Worm (Caenorhabditis elegans) whole organism, mixed stage, embryonic: Measurements from ENCODE around the gene best-12.

Source experiments
- M03D4.4 ChIP-seq: sonication (generic microtip); optimal IDR thresholded peaks from 2 replicates; lab custom pipeline; 2017; ENCODE audit warnings: mild to moderate bottlenecking, missing genetic modification characterization, missing compliant biosample characterization
- bed-3 ChIP-seq: fragments of 200-800 bp; sonication (Bioruptor generic); optimal IDR thresholded peaks from 3 replicates; lab custom pipeline; 2018; ENCODE audit warnings: mild to moderate bottlenecking, missing genetic modification characterization, moderate library complexity, missing compliant biosample characterization
- blmp-1 ChIP-seq: fragments of 150-350 bp; optimal IDR thresholded peaks from 2 replicates; lab custom pipeline; 2014; ENCODE audit warnings: missing biosample characterization, missing genetic modification characterization
- ceh-39 ChIP-seq: fragments of 150-350 bp; optimal IDR thresholded peaks from 2 replicates; lab custom pipeline; 2014; ENCODE audit warnings: missing biosample characterization, missing genetic modification characterization
- ceh-43 ChIP-seq: fragments of 200-800 bp; sonication (Bioruptor generic); optimal IDR thresholded peaks from 2 replicates; lab custom pipeline; 2018; ENCODE audit warnings: mild to moderate bottlenecking, missing genetic modification characterization, moderate library complexity, missing compliant biosample characterization
- ceh-83 ChIP-seq: fragments of 200-800 bp; sonication (Bioruptor generic); optimal IDR thresholded peaks from 2 replicates; lab custom pipeline; 2018; ENCODE audit warnings: mild to moderate bottlenecking, missing genetic modification characterization, missing compliant biosample characterization
- ces-1 ChIP-seq: fragments of 150-350 bp; optimal IDR thresholded peaks from 2 replicates; lab custom pipeline; 2014; ENCODE audit warnings: missing biosample characterization, missing genetic modification reagents, missing genetic modification characterization
- cnd-1 ChIP-seq: fragments of 200-800 bp; sonication (Bioruptor generic); optimal IDR thresholded peaks from 2 replicates; lab custom pipeline; 2018; ENCODE audit warnings: mild to moderate bottlenecking, missing genetic modification characterization, missing compliant biosample characterization
- drap-1 ChIP-seq: fragments of 200-800 bp; sonication (Bioruptor generic); optimal IDR thresholded peaks from 3 replicates; lab custom pipeline; 2018; ENCODE audit warnings: mild to moderate bottlenecking, missing genetic modification characterization, missing compliant biosample characterization
- elt-1 ChIP-seq: sonication (generic microtip); optimal IDR thresholded peaks from 2 replicates; lab custom pipeline; 2017; ENCODE audit warnings: missing genetic modification characterization, mild to moderate bottlenecking, missing compliant biosample characterization, antibody characterized with exemption, moderate library complexity, borderline replicate concordance; ENCODE audit not compliant: insufficient read depth
- elt-3 ChIP-seq: fragments of 150-350 bp; optimal IDR thresholded peaks from 2 replicates; lab custom pipeline; 2014; ENCODE audit warnings: missing biosample characterization, missing genetic modification characterization
- flh-1 ChIP-seq: fragments of 200-800 bp; sonication (Bioruptor generic); optimal IDR thresholded peaks from 2 replicates; lab custom pipeline; 2018; ENCODE audit warnings: mild to moderate bottlenecking, missing genetic modification characterization, moderate library complexity, missing compliant biosample characterization
- ham-2 ChIP-seq: fragments of 200-800 bp; sonication (Bioruptor generic); optimal IDR thresholded peaks from 2 replicates; lab custom pipeline; 2018; ENCODE audit warnings: mild to moderate bottlenecking, missing genetic modification characterization, missing compliant biosample characterization
- lin-13 ChIP-seq: fragments of 150-350 bp; optimal IDR thresholded peaks from 2 replicates; lab custom pipeline; 2014; ENCODE audit warnings: missing biosample characterization, missing genetic modification characterization
- lin-32 ChIP-seq: fragments of 200-800 bp; sonication (Bioruptor generic); optimal IDR thresholded peaks from 2 replicates; lab custom pipeline; 2018; ENCODE audit warnings: mild to moderate bottlenecking, missing genetic modification characterization, missing compliant biosample characterization
- lsy-2 ChIP-seq: fragments of 150-350 bp; optimal IDR thresholded peaks from 2 replicates; lab custom pipeline; 2014; ENCODE audit warnings: missing biosample characterization, missing genetic modification characterization
- mab-5 ChIP-seq: fragments of 150-350 bp; optimal IDR thresholded peaks from 2 replicates; lab custom pipeline; 2014; ENCODE audit warnings: missing biosample characterization, missing genetic modification characterization
- mep-1 ChIP-seq: fragments of 150-350 bp; optimal IDR thresholded peaks from 2 replicates; lab custom pipeline; 2017; ENCODE audit warnings: missing biosample characterization, missing genetic modification reagents, missing genetic modification characterization, inconsistent platforms
- mls-2 ChIP-seq: sonication (generic microtip); optimal IDR thresholded peaks from 2 replicates; lab custom pipeline; 2016; ENCODE audit warnings: mild to moderate bottlenecking, missing genetic modification characterization, moderate library complexity, missing compliant biosample characterization
- nhr-12 ChIP-seq: fragments of 150-350 bp; optimal IDR thresholded peaks from 2 replicates; lab custom pipeline; 2014; ENCODE audit warnings: missing biosample characterization, missing genetic modification characterization
- nhr-28 ChIP-seq: fragments of 150-350 bp; optimal IDR thresholded peaks from 2 replicates; lab custom pipeline; 2014; ENCODE audit warnings: missing biosample characterization, missing genetic modification characterization
- nhr-76 ChIP-seq: sonication (generic microtip); optimal IDR thresholded peaks from 2 replicates; lab custom pipeline; 2017; ENCODE audit warnings: missing biosample characterization, missing genetic modification characterization
- pha-4 ChIP-seq: fragments of 150-350 bp; optimal IDR thresholded peaks from 2 replicates; lab custom pipeline; 2018; ENCODE audit warnings: missing biosample characterization, missing genetic modification reagents, missing genetic modification characterization
- sem-2 ChIP-seq: fragments of 200-800 bp; sonication (Bioruptor generic); optimal IDR thresholded peaks from 2 replicates; lab custom pipeline; 2018; ENCODE audit warnings: mild to moderate bottlenecking, missing genetic modification characterization, missing compliant biosample characterization
- snpc-4 ChIP-seq: fragments of 150-350 bp; optimal IDR thresholded peaks from 2 replicates; lab custom pipeline; 2014; ENCODE audit warnings: missing biosample characterization, missing genetic modification characterization
- sptf-1 ChIP-seq: sonication (generic microtip); optimal IDR thresholded peaks from 2 replicates; lab custom pipeline; 2017; ENCODE audit warnings: mild to moderate bottlenecking, missing genetic modification characterization, moderate library complexity, missing compliant biosample characterization
- tbx-8 ChIP-seq: fragments of 200-800 bp; sonication (Bioruptor generic); optimal IDR thresholded peaks from 2 replicates; lab custom pipeline; 2018; ENCODE audit warnings: mild to moderate bottlenecking, missing genetic modification characterization, moderate library complexity, missing compliant biosample characterization
- unc-120 ChIP-seq: sonication (generic microtip); optimal IDR thresholded peaks from 2 replicates; lab custom pipeline; 2017; ENCODE audit warnings: missing genetic modification characterization, missing compliant biosample characterization; ENCODE audit not compliant: poor library complexity, severe bottlenecking
- unc-39 ChIP-seq: fragments of 150-350 bp; optimal IDR thresholded peaks from 2 replicates; lab custom pipeline; 2014; ENCODE audit warnings: missing biosample characterization, missing genetic modification characterization
- unc-62 ChIP-seq: fragments of 150-350 bp; optimal IDR thresholded peaks from 2 replicates; lab custom pipeline; 2014; ENCODE audit warnings: missing biosample characterization, missing genetic modification reagents, missing genetic modification characterization
- zip-8 ChIP-seq: fragments of 150-350 bp; optimal IDR thresholded peaks from 2 replicates; lab custom pipeline; 2014; ENCODE audit warnings: missing biosample characterization, missing genetic modification characterization
- ztf-11 ChIP-seq: fragments of 150-350 bp; optimal IDR thresholded peaks from 2 replicates; lab custom pipeline; 2014; ENCODE audit warnings: missing biosample characterization, missing genetic modification characterization

The best-12 gene

ce11 chrV:16043686-16044085 lies 5.6 kb upstream of the best-12 start:
- TF ChIP-seq flh-1 (GFP tag; lab: Kevin White, UChicago) = no peak
- TF ChIP-seq pha-4 (tag; lab: Kevin White, UChicago) = no peak
- no peak for TF ChIP-seq elt-3
- no peak for TF ChIP-seq blmp-1 (tag; lab: Kevin White, UChicago)
- TF ChIP-seq unc-62 = no peak
- no peak for TF ChIP-seq nhr-12 (tag; lab: Kevin White, UChicago)
- no peak for TF ChIP-seq unc-120 (tag; lab: Kevin White, UChicago)
- no peak for TF ChIP-seq nhr-76 (tag; lab: Kevin White, UChicago)
- TF ChIP-seq ceh-83 (GFP tag; lab: Kevin White, UChicago) = no peak
- no peak for TF ChIP-seq bed-3 (GFP tag; lab: Kevin White, UChicago)
- TF ChIP-seq cnd-1 (tag; lab: Kevin White, UChicago) = no peak
- TF ChIP-seq unc-39 = no peak
- TF ChIP-seq, all 35 proteins: peak for 0

DNA sequence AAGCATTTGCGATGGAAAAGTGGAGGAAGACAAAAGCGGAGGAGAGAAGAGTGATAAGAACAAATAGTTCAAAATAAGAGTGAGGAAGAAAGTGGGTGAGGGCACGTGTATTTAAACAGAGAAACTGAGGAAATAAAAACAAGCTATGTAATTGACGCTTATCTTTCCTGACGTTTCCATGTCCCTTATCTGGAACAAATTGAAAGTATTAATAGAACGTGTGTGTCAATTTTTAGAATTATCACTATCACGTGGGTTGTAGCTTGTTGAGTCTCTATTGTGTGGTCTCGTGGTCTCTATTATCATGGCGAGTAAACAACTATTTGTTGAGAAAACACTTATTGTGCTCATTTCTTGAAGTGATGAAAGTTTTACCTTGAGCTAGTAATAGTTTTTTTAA lies 3.4 kb upstream of the best-12 start, which contains the start of gene T10C6.15:
Gene T10C6.15 (minus strand): TSS at position 104 of the 400 bp plus-strand sequence.
- TF ChIP-seq mab-5 (tag; lab: Kevin White, UChicago) (no peak), ces-1 (GFP tag; lab: Kevin White, UChicago) (no peak), flh-1 (GFP tag; lab: Kevin White, UChicago) (no peak), unc-120 (tag; lab: Kevin White, UChicago) (no peak), unc-62 (no peak)
- TF ChIP-seq, all 35 proteins: peak for 0

- TF ChIP-seq mep-1 (tag; lab: Kevin White, UChicago) (no peak), snpc-4 (tag; lab: Kevin White, UChicago) (no peak), nhr-12 (tag; lab: Kevin White, UChicago) (no peak), lsy-2 (tag; lab: Kevin White, UChicago) (no peak), lin-32 (GFP tag; lab: Kevin White, UChicago) (no peak), ceh-43 (GFP tag; lab: Kevin White, UChicago) (no peak)
Measured at ce11 chrV:16046573-16046972, 2.7 kb upstream of the best-12 start, which contains the start of gene ZK285.2. TSS of gene ZK285.2 (plus strand) at chrV:16046873.

ce11 chrV:16047052-16047451 lies 2.2 kb upstream of the best-12 start:
- TF ChIP-seq nhr-12 (tag; lab: Kevin White, UChicago) = no peak
- no peak for TF ChIP-seq flh-1 (GFP tag; lab: Kevin White, UChicago)
- no peak for TF ChIP-seq sptf-1 (tag; lab: Kevin White, UChicago)
- no peak for TF ChIP-seq zip-8 (tag; lab: Kevin White, UChicago)
- no peak for TF ChIP-seq drap-1 (GFP tag; lab: Kevin White, UChicago)
- TF ChIP-seq elt-1 (tag; lab: Kevin White, UChicago) = no peak
- no peak for TF ChIP-seq ceh-39 (tag; lab: Kevin White, UChicago)
- no peak for TF ChIP-seq bed-3 (GFP tag; lab: Kevin White, UChicago)
- TF ChIP-seq lin-13 = no peak
- TF ChIP-seq M03D4.4 (tag; lab: Kevin White, UChicago) = no peak
- no peak for TF ChIP-seq unc-39
- TF ChIP-seq snpc-4 (tag; lab: Kevin White, UChicago) = no peak
- TF ChIP-seq nhr-28 (tag; lab: Kevin White, UChicago) = no peak
- TF ChIP-seq pha-4 (tag; lab: Kevin White, UChicago) = no peak

DNA sequence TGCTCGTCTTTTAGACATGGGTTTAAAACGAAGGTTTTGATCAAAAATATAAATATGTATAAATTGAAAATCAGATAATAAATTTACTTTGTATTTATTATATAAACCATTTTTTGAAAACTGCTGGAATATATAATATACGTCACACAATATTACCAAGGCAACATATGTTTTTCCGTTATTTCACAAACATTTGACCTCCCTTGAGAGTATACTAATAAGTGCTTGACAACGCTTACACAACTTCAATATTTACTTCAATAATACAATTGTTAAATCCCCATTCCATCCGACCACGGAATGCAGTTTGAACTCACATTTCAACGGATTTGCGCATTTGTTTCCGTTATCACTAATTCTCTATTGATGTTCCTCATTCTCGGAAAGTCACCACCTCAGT lies 1.8 kb upstream of the best-12 start, which contains the start of gene str-198:
Gene str-198 (plus strand): TSS at position 301 of the 400 bp plus-strand sequence.
- TF ChIP-seq tbx-8 (no peak), cnd-1 (tag; lab: Kevin White, UChicago) (no peak), mls-2 (tag; lab: Kevin White, UChicago) (no peak), snpc-4 (tag; lab: Kevin White, UChicago) (no peak), lsy-2 (tag; lab: Kevin White, UChicago) (no peak), ztf-11 (tag; lab: Kevin White, UChicago) (no peak), lin-13 (no peak), flh-1 (GFP tag; lab: Kevin White, UChicago) (no peak), ham-2 (GFP tag; lab: Kevin White, UChicago) (no peak), zip-8 (tag; lab: Kevin White, UChicago) (no peak), elt-1 (tag; lab: Kevin White, UChicago) (no peak), drap-1 (GFP tag; lab: Kevin White, UChicago) (no peak), sem-2 (no peak), M03D4.4 (tag; lab: Kevin White, UChicago) (no peak), ceh-83 (GFP tag; lab: Kevin White, UChicago) (no peak), bed-3 (GFP tag; lab: Kevin White, UChicago) (no peak), unc-62 (no peak)
